Worm (Caenorhabditis elegans) whole organism, mixed stage, embryonic: ENCODE results near the gene nhr-159.

Experiments used
- M03D4.4 ChIP-seq: sonication (generic microtip); optimal IDR thresholded peaks from 2 replicates; lab custom pipeline; 2017; ENCODE audit warnings: mild to moderate bottlenecking, missing genetic modification characterization, missing compliant biosample characterization
- bed-3 ChIP-seq: fragments of 200-800 bp; sonication (Bioruptor generic); optimal IDR thresholded peaks from 3 replicates; lab custom pipeline; 2018; ENCODE audit warnings: mild to moderate bottlenecking, missing genetic modification characterization, moderate library complexity, missing compliant biosample characterization
- blmp-1 ChIP-seq: fragments of 150-350 bp; optimal IDR thresholded peaks from 2 replicates; lab custom pipeline; 2014; ENCODE audit warnings: missing biosample characterization, missing genetic modification characterization
- ceh-39 ChIP-seq: fragments of 150-350 bp; optimal IDR thresholded peaks from 2 replicates; lab custom pipeline; 2014; ENCODE audit warnings: missing biosample characterization, missing genetic modification characterization
- ceh-43 ChIP-seq: fragments of 200-800 bp; sonication (Bioruptor generic); optimal IDR thresholded peaks from 2 replicates; lab custom pipeline; 2018; ENCODE audit warnings: mild to moderate bottlenecking, missing genetic modification characterization, moderate library complexity, missing compliant biosample characterization
- ces-1 ChIP-seq: fragments of 150-350 bp; optimal IDR thresholded peaks from 2 replicates; lab custom pipeline; 2014; ENCODE audit warnings: missing biosample characterization, missing genetic modification reagents, missing genetic modification characterization
- drap-1 ChIP-seq: fragments of 200-800 bp; sonication (Bioruptor generic); optimal IDR thresholded peaks from 3 replicates; lab custom pipeline; 2018; ENCODE audit warnings: mild to moderate bottlenecking, missing genetic modification characterization, missing compliant biosample characterization
- elt-1 ChIP-seq: sonication (generic microtip); optimal IDR thresholded peaks from 2 replicates; lab custom pipeline; 2017; ENCODE audit warnings: missing genetic modification characterization, mild to moderate bottlenecking, missing compliant biosample characterization, antibody characterized with exemption, moderate library complexity, borderline replicate concordance; ENCODE audit not compliant: insufficient read depth
- elt-3 ChIP-seq: fragments of 150-350 bp; optimal IDR thresholded peaks from 2 replicates; lab custom pipeline; 2014; ENCODE audit warnings: missing biosample characterization, missing genetic modification characterization
- ham-2 ChIP-seq: fragments of 200-800 bp; sonication (Bioruptor generic); optimal IDR thresholded peaks from 2 replicates; lab custom pipeline; 2018; ENCODE audit warnings: mild to moderate bottlenecking, missing genetic modification characterization, missing compliant biosample characterization
- lin-13 ChIP-seq: fragments of 150-350 bp; optimal IDR thresholded peaks from 2 replicates; lab custom pipeline; 2014; ENCODE audit warnings: missing biosample characterization, missing genetic modification characterization
- lin-32 ChIP-seq: fragments of 200-800 bp; sonication (Bioruptor generic); optimal IDR thresholded peaks from 2 replicates; lab custom pipeline; 2018; ENCODE audit warnings: mild to moderate bottlenecking, missing genetic modification characterization, missing compliant biosample characterization
- lsy-2 ChIP-seq: fragments of 150-350 bp; optimal IDR thresholded peaks from 2 replicates; lab custom pipeline; 2014; ENCODE audit warnings: missing biosample characterization, missing genetic modification characterization
- mep-1 ChIP-seq: fragments of 150-350 bp; optimal IDR thresholded peaks from 2 replicates; lab custom pipeline; 2017; ENCODE audit warnings: missing biosample characterization, missing genetic modification reagents, missing genetic modification characterization, inconsistent platforms
- mls-2 ChIP-seq: sonication (generic microtip); optimal IDR thresholded peaks from 2 replicates; lab custom pipeline; 2016; ENCODE audit warnings: mild to moderate bottlenecking, missing genetic modification characterization, moderate library complexity, missing compliant biosample characterization
- nhr-12 ChIP-seq: fragments of 150-350 bp; optimal IDR thresholded peaks from 2 replicates; lab custom pipeline; 2014; ENCODE audit warnings: missing biosample characterization, missing genetic modification characterization
- nhr-2 ChIP-seq: fragments of 150-350 bp; optimal IDR thresholded peaks from 2 replicates; lab custom pipeline; 2014; ENCODE audit warnings: missing biosample characterization, missing genetic modification characterization
- nhr-237 ChIP-seq: fragments of 150-350 bp; optimal IDR thresholded peaks from 2 replicates; lab custom pipeline; 2014; ENCODE audit warnings: missing biosample characterization, missing genetic modification characterization
- nhr-28 ChIP-seq: fragments of 150-350 bp; optimal IDR thresholded peaks from 2 replicates; lab custom pipeline; 2014; ENCODE audit warnings: missing biosample characterization, missing genetic modification characterization
- pha-4 ChIP-seq: fragments of 150-350 bp; optimal IDR thresholded peaks from 2 replicates; lab custom pipeline; 2018; ENCODE audit warnings: missing biosample characterization, missing genetic modification reagents, missing genetic modification characterization
- sem-2 ChIP-seq: fragments of 200-800 bp; sonication (Bioruptor generic); optimal IDR thresholded peaks from 2 replicates; lab custom pipeline; 2018; ENCODE audit warnings: mild to moderate bottlenecking, missing genetic modification characterization, missing compliant biosample characterization
- sptf-1 ChIP-seq: sonication (generic microtip); optimal IDR thresholded peaks from 2 replicates; lab custom pipeline; 2017; ENCODE audit warnings: mild to moderate bottlenecking, missing genetic modification characterization, moderate library complexity, missing compliant biosample characterization
- tbx-8 ChIP-seq: fragments of 200-800 bp; sonication (Bioruptor generic); optimal IDR thresholded peaks from 2 replicates; lab custom pipeline; 2018; ENCODE audit warnings: mild to moderate bottlenecking, missing genetic modification characterization, moderate library complexity, missing compliant biosample characterization
- unc-120 ChIP-seq: sonication (generic microtip); optimal IDR thresholded peaks from 2 replicates; lab custom pipeline; 2017; ENCODE audit warnings: missing genetic modification characterization, missing compliant biosample characterization; ENCODE audit not compliant: poor library complexity, severe bottlenecking
- unc-62 ChIP-seq: fragments of 150-350 bp; optimal IDR thresholded peaks from 2 replicates; lab custom pipeline; 2014; ENCODE audit warnings: missing biosample characterization, missing genetic modification reagents, missing genetic modification characterization
- zip-8 ChIP-seq: fragments of 150-350 bp; optimal IDR thresholded peaks from 2 replicates; lab custom pipeline; 2014; ENCODE audit warnings: missing biosample characterization, missing genetic modification characterization
- ztf-11 ChIP-seq: fragments of 150-350 bp; optimal IDR thresholded peaks from 2 replicates; lab custom pipeline; 2014; ENCODE audit warnings: missing biosample characterization, missing genetic modification characterization

Gene nhr-159

DNA sequence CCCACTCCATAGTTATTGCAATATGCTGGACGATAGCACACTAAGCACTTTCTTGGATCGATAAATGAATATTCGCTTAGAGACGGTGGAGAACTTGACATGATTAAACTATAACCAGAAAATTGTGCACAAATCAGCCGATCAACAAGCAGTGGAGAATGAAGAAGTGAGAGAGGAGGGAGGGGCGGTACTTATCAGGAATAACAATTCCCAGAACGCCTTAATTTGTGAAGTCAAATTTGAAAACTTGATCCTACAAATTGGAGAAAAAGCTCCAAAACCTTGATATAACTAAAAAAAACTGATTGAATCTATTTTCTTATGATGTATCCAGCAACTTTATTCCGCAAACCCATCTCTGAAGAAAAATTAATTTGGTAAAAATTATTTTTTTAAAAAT, at the start of gene nhr-159:
nhr-159 (minus strand) TSS at position 101 of the 400 bp plus-strand sequence.
- TF ChIP-seq blmp-1 (tag; lab: Kevin White, UChicago) = no peak
- no peak for TF ChIP-seq elt-1 (tag; lab: Kevin White, UChicago)
- no peak for TF ChIP-seq zip-8
- TF ChIP-seq nhr-28 (tag; lab: Kevin White, UChicago) = no peak
- TF ChIP-seq lin-32 (GFP tag; lab: Kevin White, UChicago) = no peak
- no peak for TF ChIP-seq tbx-8 (GFP tag; lab: Kevin White, UChicago)

DNA sequence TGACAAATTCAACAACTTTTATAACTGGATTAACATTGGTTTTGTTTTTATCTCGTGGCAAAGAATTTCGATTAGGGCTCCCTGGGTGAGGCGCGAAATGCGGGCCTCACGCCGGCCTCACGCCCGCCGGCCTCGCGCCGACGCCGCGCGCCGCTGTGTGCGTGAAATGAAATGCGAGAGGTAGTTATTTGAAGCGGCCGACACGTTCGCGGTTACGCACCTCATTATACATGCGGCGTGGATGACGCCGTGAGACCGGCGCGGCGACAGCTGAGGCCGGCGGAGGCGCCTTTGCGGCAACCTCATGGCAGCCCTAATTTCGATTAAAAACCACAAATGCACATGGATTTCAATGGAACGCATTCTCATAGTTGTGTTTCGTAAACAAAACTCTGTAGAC, 49.4 kb upstream of the nhr-159 start:
- TF ChIP-seq M03D4.4 (tag; lab: Kevin White, UChicago) (no peak), unc-120 (no peak), lin-32 (GFP tag; lab: Kevin White, UChicago) (no peak), nhr-28 (tag; lab: Kevin White, UChicago) (no peak), pha-4 (tag; lab: Kevin White, UChicago) (no peak), elt-3 (tag; lab: Kevin White, UChicago) (no peak), sptf-1 (tag; lab: Kevin White, UChicago) (no peak), ces-1 (GFP tag; lab: Kevin White, UChicago) (no peak), nhr-12 (tag; lab: Kevin White, UChicago) (no peak), unc-62 (GFP tag; lab: Kevin White, UChicago) (no peak)

DNA sequence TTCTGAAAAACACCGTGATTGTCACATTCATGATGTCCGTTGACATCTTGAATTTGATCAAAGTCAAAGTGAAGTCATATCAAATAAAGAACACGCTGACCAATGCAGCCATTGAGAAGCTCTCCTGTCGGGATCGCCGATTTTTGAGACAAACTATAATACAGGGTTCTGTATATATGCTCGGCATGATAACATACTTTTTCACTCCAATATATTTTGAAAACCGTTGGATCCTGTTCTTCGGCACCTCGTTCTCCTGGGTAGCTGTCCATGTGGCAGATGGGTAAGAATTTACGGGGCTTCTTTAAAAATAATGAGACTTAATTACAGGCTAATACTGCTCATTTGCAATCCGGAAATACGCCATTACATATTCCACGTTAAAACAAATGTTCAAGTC, 44.4 kb upstream of the nhr-159 start:
- no peak for TF ChIP-seq unc-62 (GFP tag; lab: Kevin White, UChicago)
- no peak for TF ChIP-seq tbx-8 (GFP tag; lab: Kevin White, UChicago)
- TF ChIP-seq mep-1 = no peak
- no peak for TF ChIP-seq bed-3 (GFP tag; lab: Kevin White, UChicago)

- TF ChIP-seq ceh-39 (tag; lab: Kevin White, UChicago) (no peak), unc-120 (no peak), elt-1 (tag; lab: Kevin White, UChicago) (no peak), lin-32 (GFP tag; lab: Kevin White, UChicago) (no peak), elt-3 (tag; lab: Kevin White, UChicago) (no peak), nhr-12 (tag; lab: Kevin White, UChicago) (no peak), drap-1 (GFP tag; lab: Kevin White, UChicago) (no peak), lin-13 (tag; lab: Kevin White, UChicago) (no peak), tbx-8 (GFP tag; lab: Kevin White, UChicago) (no peak), mls-2 (tag; lab: Kevin White, UChicago) (no peak), sem-2 (GFP tag; lab: Kevin White, UChicago) (no peak), ztf-11 (tag; lab: Kevin White, UChicago) (no peak), ham-2 (GFP tag; lab: Kevin White, UChicago) (no peak), nhr-2 (tag; lab: Kevin White, UChicago) (no peak)
Measured at ce11 chrV:3921635-3922034, 43.5 kb upstream of the nhr-159 start, which contains the start of gene srx-65. TSS of gene srx-65 (plus strand) at chrV:3921935.

DNA sequence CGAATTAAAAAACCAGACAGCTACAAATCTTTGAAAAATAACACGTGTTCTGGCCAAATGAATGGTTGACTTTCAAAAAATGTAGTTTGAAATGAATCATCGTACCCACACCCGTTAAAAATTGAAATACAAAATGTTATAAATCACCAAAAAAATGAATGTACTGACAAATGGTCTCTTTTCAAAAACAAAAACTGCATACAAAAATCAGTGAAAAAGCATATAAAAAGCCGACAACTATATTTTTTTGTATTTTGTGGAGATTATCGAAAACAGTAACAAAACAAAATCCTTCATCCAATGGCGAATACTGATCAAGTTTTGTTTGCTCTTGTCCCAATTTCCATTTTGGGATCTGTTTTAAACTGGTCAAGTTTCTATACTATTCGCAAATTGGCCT, 41.2 kb upstream of the nhr-159 start, which contains the start of gene srx-66:
srx-66 (plus strand) TSS at position 301 of the 400 bp plus-strand sequence.
- TF ChIP-seq nhr-28 (tag; lab: Kevin White, UChicago) = no peak
- TF ChIP-seq, all 35 proteins: peak for 0

ce11 chrV:3916480-3916879, 38.4 kb upstream of the nhr-159 start, which contains the start of gene srx-67:
TSS of gene srx-67 (plus strand) at chrV:3916780.
- no peak for TF ChIP-seq M03D4.4 (tag; lab: Kevin White, UChicago)
- no peak for TF ChIP-seq ceh-43
- TF ChIP-seq tbx-8 (GFP tag; lab: Kevin White, UChicago) = no peak
- no peak for TF ChIP-seq nhr-12 (tag; lab: Kevin White, UChicago)
- no peak for TF ChIP-seq drap-1 (GFP tag; lab: Kevin White, UChicago)
- no peak for TF ChIP-seq nhr-237 (tag; lab: Kevin White, UChicago)
- TF ChIP-seq sem-2 (GFP tag; lab: Kevin White, UChicago) = no peak
- TF ChIP-seq ceh-39 (tag; lab: Kevin White, UChicago) = no peak
- TF ChIP-seq mls-2 (tag; lab: Kevin White, UChicago) = no peak
- TF ChIP-seq elt-1 (tag; lab: Kevin White, UChicago) = no peak
- no peak for TF ChIP-seq blmp-1 (tag; lab: Kevin White, UChicago)
- TF ChIP-seq lin-32 (GFP tag; lab: Kevin White, UChicago) = no peak
- TF ChIP-seq lsy-2 (tag; lab: Kevin White, UChicago) = no peak
- TF ChIP-seq bed-3 (GFP tag; lab: Kevin White, UChicago) = no peak
- TF ChIP-seq ces-1 (GFP tag; lab: Kevin White, UChicago) = no peak
- no peak for TF ChIP-seq zip-8
- TF ChIP-seq lin-13 (tag; lab: Kevin White, UChicago) = no peak
- TF ChIP-seq, all 35 proteins: peak for 0
